Worm (Caenorhabditis elegans): Measurements from ENCODE around the gene Y57G7A.2.

- TF ChIP-seq B0310.2 (tag; optimal IDR thresholded peaks at IDR 0.05) (no peak), tra-4 (tag; optimal IDR thresholded peaks at IDR 0.05) (no peak), ama-1 (optimal IDR thresholded peaks at IDR 0.05) (no peak)
Observed at ce11 chrII:1326689-1327088, 30.8 kb downstream of the Y57G7A.2 start, which contains the start of gene jip-1.
